Fruit fly (Drosophila melanogaster) whole organism, embryonic: Measurements from ENCODE around the gene mei-218.

Source experiments
- Antp ChIP-seq: fragments of 200-800 bp; sonication (Bioruptor generic); optimal IDR thresholded peaks from 3 replicates; lab custom pipeline; 2016; ENCODE audit warnings: missing biosample characterization, missing genetic modification characterization
- CG14710 ChIP-seq: fragments of 200-800 bp; sonication (Bioruptor generic); optimal IDR thresholded peaks from 3 replicates; lab custom pipeline; 2019; ENCODE audit warnings: missing biosample characterization, mild to moderate bottlenecking, missing genetic modification characterization, moderate library complexity
- CG1529 ChIP-seq: fragments of 200-800 bp; sonication (Bioruptor generic); optimal IDR thresholded peaks from 3 replicates; lab custom pipeline; 2018; ENCODE audit warnings: missing biosample characterization, missing genetic modification characterization
- CG16813 ChIP-seq: fragments of 200-800 bp; sonication (Bioruptor generic); IDR thresholded peaks from 3 replicates; pipeline ENCODE4 v1.3.6; 2022; ENCODE audit warnings: missing biosample characterization, missing genetic modification characterization; ENCODE audit not compliant: partially characterized antibody
- CG18476 ChIP-seq: fragments of 200-800 bp; sonication (Bioruptor generic); optimal IDR thresholded peaks from 2 replicates; lab custom pipeline; 2016; ENCODE audit warnings: missing biosample characterization, mild to moderate bottlenecking, missing genetic modification characterization
- CG18764 ChIP-seq: fragments of 200-800 bp; sonication (Bioruptor generic); optimal IDR thresholded peaks from 3 replicates; lab custom pipeline; 2016; ENCODE audit warnings: missing biosample characterization, missing genetic modification characterization
- CG2116 ChIP-seq: fragments of 200-800 bp; sonication (Bioruptor generic); optimal IDR thresholded peaks from 3 replicates; lab custom pipeline; 2018; ENCODE audit warnings: missing biosample characterization, mild to moderate bottlenecking, missing genetic modification characterization
- CG2120 ChIP-seq: fragments of 200-800 bp; sonication (Bioruptor generic); optimal IDR thresholded peaks from 3 replicates; lab custom pipeline; 2016; ENCODE audit warnings: missing biosample characterization, missing genetic modification characterization
- CG30431 ChIP-seq: fragments of 200-800 bp; sonication (Bioruptor generic); optimal IDR thresholded peaks from 2 replicates; lab custom pipeline; 2017; ENCODE audit warnings: missing biosample characterization, missing genetic modification characterization
- CG3065 ChIP-seq: fragments of 200-800 bp; sonication (Bioruptor generic); optimal IDR thresholded peaks from 2 replicates; lab custom pipeline; 2016; ENCODE audit warnings: missing biosample characterization, missing genetic modification characterization
- CG3281 ChIP-seq: fragments of 200-800 bp; sonication (Bioruptor generic); optimal IDR thresholded peaks from 3 replicates; lab custom pipeline; 2017; ENCODE audit warnings: missing biosample characterization, mild to moderate bottlenecking, missing genetic modification characterization
- CG4282 ChIP-seq: fragments of 200-800 bp; sonication (Bioruptor generic); optimal IDR thresholded peaks from 2 replicates; lab custom pipeline; 2016; ENCODE audit warnings: missing biosample characterization, missing genetic modification characterization
- CG4360 ChIP-seq: fragments of 200-800 bp; sonication (Bioruptor generic); IDR thresholded peaks from 2 replicates; pipeline ENCODE4 v1.3.6; 2022; ENCODE audit warnings: missing biosample characterization, missing genetic modification characterization
- CG9932 ChIP-seq: fragments of 200-800 bp; sonication (Bioruptor generic); IDR thresholded peaks from 2 replicates; pipeline ENCODE4 v1.3.6; 2022; ENCODE audit warnings: missing biosample characterization, missing genetic modification characterization
- Eip74EF ChIP-seq, 2 experiments: fragments of 200-800 bp in 1 of 2; fragments of >200 bp in 1 of 2; sonication (Bioruptor generic) in 1 of 2; optimal IDR thresholded peaks; 2 replicates each; lab custom pipeline; 2017 to 2019; ENCODE audit warnings: missing biosample characterization in 2 of 2, missing genetic modification characterization in 2 of 2, mild to moderate bottlenecking in 1 of 2, moderate library complexity in 1 of 2
- Hr39 ChIP-seq: fragments of >200 bp; optimal IDR thresholded peaks from 2 replicates; lab custom pipeline; 2017
- NK7.1 ChIP-seq: fragments of 200-800 bp; sonication (Bioruptor generic); optimal IDR thresholded peaks from 3 replicates; lab custom pipeline; 2016; ENCODE audit warnings: missing biosample characterization, missing genetic modification characterization
- Ptx1 ChIP-seq: fragments of 200-800 bp; sonication (Bioruptor generic); IDR thresholded peaks from 2 replicates; pipeline ENCODE4 v1.3.6; 2022; ENCODE audit warnings: missing biosample characterization, missing genetic modification characterization
- Sox102F ChIP-seq: fragments of 200-800 bp; sonication (Bioruptor generic); optimal IDR thresholded peaks from 2 replicates; lab custom pipeline; 2018; ENCODE audit warnings: missing biosample characterization, mild to moderate bottlenecking, missing genetic modification characterization, moderate library complexity
- ab ChIP-seq: fragments of 200-800 bp; sonication (Bioruptor generic); optimal IDR thresholded peaks from 2 replicates; lab custom pipeline; 2016; ENCODE audit warnings: missing biosample characterization, missing genetic modification characterization
- ara ChIP-seq: fragments of 200-800 bp; sonication (Bioruptor generic); IDR thresholded peaks from 2 replicates; pipeline ENCODE4 v1.3.6; 2022; ENCODE audit warnings: missing biosample characterization, missing genetic modification characterization
- ato ChIP-seq: fragments of 200-800 bp; sonication (Bioruptor generic); IDR thresholded peaks from 2 replicates; pipeline ENCODE4 v1.3.6; 2022; ENCODE audit warnings: missing biosample characterization, missing genetic modification characterization; ENCODE audit not compliant: partially characterized antibody
- br ChIP-seq: fragments of >200 bp; optimal IDR thresholded peaks from 2 replicates; lab custom pipeline; 2017
- cad ChIP-seq: fragments of >200 bp; optimal IDR thresholded peaks from 2 replicates; lab custom pipeline; 2017; ENCODE audit warnings: missing biosample characterization, missing genetic modification characterization
- cato ChIP-seq: fragments of 200-800 bp; sonication (Bioruptor generic); optimal IDR thresholded peaks from 2 replicates; lab custom pipeline; 2016; ENCODE audit warnings: missing biosample characterization, missing genetic modification characterization, borderline replicate concordance
- dmrt11E ChIP-seq: fragments of 200-800 bp; sonication (Bioruptor generic); optimal IDR thresholded peaks from 3 replicates; lab custom pipeline; 2018; ENCODE audit warnings: missing biosample characterization, mild to moderate bottlenecking, missing genetic modification characterization, moderate library complexity
- ems ChIP-seq: fragments of 200-800 bp; sonication (Bioruptor generic); optimal IDR thresholded peaks from 3 replicates; lab custom pipeline; 2016; ENCODE audit warnings: missing biosample characterization, missing genetic modification characterization
- eve ChIP-seq, 2 experiments: fragments of >200 bp; optimal IDR thresholded peaks; 2 replicates each; lab custom pipeline; 2017; ENCODE audit warnings: missing biosample characterization in 2 of 2, missing genetic modification characterization in 2 of 2
- ewg ChIP-seq: fragments of 200-800 bp; sonication (Bioruptor generic); optimal IDR thresholded peaks from 3 replicates; lab custom pipeline; 2017; ENCODE audit warnings: mild to moderate bottlenecking, missing biosample characterization, missing genetic modification reagents, missing genetic modification characterization
- fd3F ChIP-seq: fragments of 200-800 bp; sonication (Bioruptor generic); optimal IDR thresholded peaks from 2 replicates; lab custom pipeline; 2018; ENCODE audit warnings: missing biosample characterization, mild to moderate bottlenecking, missing genetic modification characterization, moderate library complexity
- fu2 ChIP-seq: fragments of 200-800 bp; sonication (Bioruptor generic); optimal IDR thresholded peaks from 2 replicates; lab custom pipeline; 2016; ENCODE audit warnings: missing biosample characterization, missing genetic modification characterization
- grau ChIP-seq: fragments of 200-800 bp; optimal IDR thresholded peaks from 3 replicates; lab custom pipeline; 2019; ENCODE audit warnings: missing biosample characterization, mild to moderate bottlenecking, missing genetic modification characterization, moderate library complexity
- ind ChIP-seq: fragments of 200-800 bp; sonication (Bioruptor generic); optimal IDR thresholded peaks from 3 replicates; lab custom pipeline; 2016; ENCODE audit warnings: missing biosample characterization, missing genetic modification characterization
- insv ChIP-seq, 2 experiments: fragments of 200-800 bp; sonication (Bioruptor generic); optimal IDR thresholded peaks; 3 replicates each; lab custom pipeline; 2016 to 2018; ENCODE audit warnings: missing biosample characterization in 2 of 2, missing genetic modification characterization in 2 of 2
- jumu ChIP-seq: fragments of 200-800 bp; sonication (Bioruptor generic); optimal IDR thresholded peaks from 3 replicates; lab custom pipeline; 2016; ENCODE audit warnings: missing biosample characterization, missing genetic modification characterization
- klu ChIP-seq: fragments of 200-800 bp; sonication (Bioruptor generic); IDR thresholded peaks from 2 replicates; pipeline ENCODE4 v1.3.6; 2022; ENCODE audit warnings: missing biosample characterization, missing genetic modification characterization
- lab ChIP-seq: fragments of 200-800 bp; sonication (Bioruptor generic); optimal IDR thresholded peaks from 3 replicates; lab custom pipeline; 2017; ENCODE audit warnings: missing biosample characterization, missing genetic modification characterization, mild to moderate bottlenecking, moderate library complexity, missing genetic modification reagents
- lola ChIP-seq, 3 experiments: fragments of >200 bp in 2 of 3; fragments of 200-800 bp in 1 of 3; sonication (Bioruptor generic) in 1 of 3; optimal IDR thresholded peaks; 2 replicates each; lab custom pipeline; 2017 to 2019; ENCODE audit warnings: missing biosample characterization in 3 of 3, missing genetic modification characterization in 3 of 3, mild to moderate bottlenecking in 1 of 3, moderate library complexity in 1 of 3
- mam ChIP-seq: fragments of 200-800 bp; sonication (Bioruptor generic); optimal IDR thresholded peaks from 3 replicates; lab custom pipeline; 2016; ENCODE audit warnings: missing biosample characterization, missing genetic modification characterization
- pho ChIP-seq: fragments of 200-800 bp; sonication (Bioruptor generic); optimal IDR thresholded peaks from 2 replicates; lab custom pipeline; 2016; ENCODE audit warnings: missing biosample characterization, missing genetic modification characterization
- phol ChIP-seq: fragments of 200-800 bp; sonication (Bioruptor generic); optimal IDR thresholded peaks from 3 replicates; lab custom pipeline; 2018; ENCODE audit warnings: missing biosample characterization, mild to moderate bottlenecking, missing genetic modification characterization, moderate library complexity
- prd ChIP-seq, 3 experiments: fragments of >200 bp in 2 of 3; fragments of 200-800 bp in 1 of 3; sonication (Bioruptor generic) in 1 of 3; optimal IDR thresholded peaks in 2 of 3; IDR thresholded peaks in 1 of 3; 2 replicates in 2 of 3; 3 replicates in 1 of 3; pipeline versions ENCODE4 v1.3.6 to Lab custom; 2017 to 2022; ENCODE audit warnings: missing biosample characterization in 1 of 3, missing genetic modification characterization in 1 of 3
- pum ChIP-seq: fragments of 200-800 bp; sonication (Bioruptor generic); optimal IDR thresholded peaks from 2 replicates; lab custom pipeline; 2016; ENCODE audit warnings: missing biosample characterization, missing genetic modification characterization
- row ChIP-seq: fragments of 200-800 bp; sonication (Bioruptor generic); IDR thresholded peaks from 3 replicates; pipeline ENCODE4 v1.3.6; 2022; ENCODE audit warnings: missing biosample characterization, missing genetic modification characterization
- slbo ChIP-seq: fragments of 200-800 bp; sonication (Bioruptor generic); IDR thresholded peaks from 2 replicates; pipeline ENCODE4 v1.3.6; 2022; ENCODE audit warnings: missing biosample characterization, missing genetic modification characterization
- slou ChIP-seq: fragments of 200-800 bp; sonication (Bioruptor generic); optimal IDR thresholded peaks from 3 replicates; lab custom pipeline; 2016; ENCODE audit warnings: missing biosample characterization, missing genetic modification characterization
- tll ChIP-seq, 2 experiments: fragments of 200-800 bp in 1 of 2; fragments of >200 bp in 1 of 2; sonication (Bioruptor generic) in 1 of 2; optimal IDR thresholded peaks; 2 replicates each; lab custom pipeline; 2017 to 2019; ENCODE audit warnings: missing biosample characterization in 2 of 2, missing genetic modification characterization in 2 of 2, mild to moderate bottlenecking in 1 of 2, moderate library complexity in 1 of 2
- zen ChIP-seq: fragments of 200-800 bp; sonication (Bioruptor generic); optimal IDR thresholded peaks from 3 replicates; lab custom pipeline; 2018; ENCODE audit warnings: missing biosample characterization, mild to moderate bottlenecking, missing genetic modification characterization, moderate library complexity
- zen2 ChIP-seq: fragments of 200-800 bp; sonication (Bioruptor generic); IDR thresholded peaks from 3 replicates; pipeline ENCODE4 v1.3.6; 2022; ENCODE audit warnings: missing biosample characterization, missing genetic modification characterization; ENCODE audit not compliant: partially characterized antibody

Gene mei-218

dm6 chrX:17177606-17178005, 34.8 kb upstream of the mei-218 start:
- peak; percentile 54 for TF ChIP-seq CG4360 (GFP tag; lab: Robert Waterston, UW)
- TF ChIP-seq zen (tag; lab: Kevin White, UChicago), result peak; percentile 87
- TF ChIP-seq CG2120, result no peak

- TF ChIP-seq ewg (GFP tag; lab: Kevin White, UChicago), result no peak
- TF ChIP-seq CG1529 (GFP tag; lab: Kevin White, UChicago), result no peak
- TF ChIP-seq ind (GFP tag; lab: Kevin White, UChicago), result peak; percentile 54
- peak; percentile 46 for TF ChIP-seq Antp (GFP tag; lab: Kevin White, UChicago)
- peak; percentile 40; the same call in 1 of the 2 replicates for TF ChIP-seq klu (GFP tag; lab: Robert Waterston, UW)
- no peak for TF ChIP-seq ems
- TF ChIP-seq Hr39 (lab: Kevin White, UChicago), result no peak
- peak; percentile 74 for TF ChIP-seq slbo (GFP tag; lab: Robert Waterston, UW)
- TF ChIP-seq phol, result peak; percentile 35
- peak; percentile 62 for TF ChIP-seq CG9932
- peak; percentile 46 for TF ChIP-seq pum (GFP tag; lab: Kevin White, UChicago)
- no peak for TF ChIP-seq NK7.1
- no peak for TF ChIP-seq cad
- TF ChIP-seq Eip74EF (GFP tag; optimal IDR thresholded peaks at IDR 0.05; lab: Kevin White, UChicago), result no peak
- no peak for TF ChIP-seq lola (GFP tag; optimal IDR thresholded peaks at IDR 0.05; lab: Kevin White, UChicago)
- TF ChIP-seq CG3281 (GFP tag; lab: Kevin White, UChicago), result peak; percentile 27
- TF ChIP-seq CG14710 (tag; lab: Kevin White, UChicago), result no peak
- TF ChIP-seq eve (GFP tag; optimal IDR thresholded peaks at IDR 0.05; lab: Kevin White, UChicago), result peak in 1 of 2 experiments; percentile 47
- TF ChIP-seq CG16813 (GFP tag; lab: Robert Waterston, UW), result no peak
- 0 out of 2 replicates have a peak, but pooled peaks have one; percentile 35 for TF ChIP-seq ara (GFP tag; lab: Robert Waterston, UW)
- peak; percentile 10 for TF ChIP-seq fd3F (GFP tag; lab: Kevin White, UChicago)
- TF ChIP-seq zen2 (GFP tag; lab: Robert Waterston, UW), result no peak
- TF ChIP-seq fu2 (GFP tag; lab: Kevin White, UChicago), result peak; percentile 2
- no peak for TF ChIP-seq CG3065 (GFP tag; lab: Kevin White, UChicago)
- TF ChIP-seq pho (GFP tag; lab: Kevin White, UChicago), result no peak
- peak; percentile 4 for TF ChIP-seq jumu (GFP tag; lab: Kevin White, UChicago)
- no peak for TF ChIP-seq tll (GFP tag; optimal IDR thresholded peaks at IDR 0.05; lab: Kevin White, UChicago)
- no peak for TF ChIP-seq CG30431 (GFP tag; lab: Kevin White, UChicago)
- TF ChIP-seq row (GFP tag; lab: Robert Waterston, UW), result peak; percentile 77
- TF ChIP-seq ab (GFP tag; lab: Kevin White, UChicago), result no peak
- TF ChIP-seq CG4282, result no peak
- no peak for TF ChIP-seq insv (GFP tag; optimal IDR thresholded peaks at IDR 0.05; lab: Kevin White, UChicago)
- peak; percentile 66 for TF ChIP-seq Sox102F (GFP tag; lab: Kevin White, UChicago)
- TF ChIP-seq grau (tag; lab: Kevin White, UChicago), result peak; percentile 35
- no peak for TF ChIP-seq CG18476
- peak; percentile 75 for TF ChIP-seq Ptx1 (GFP tag; lab: Robert Waterston, UW)
- no peak for TF ChIP-seq prd (optimal IDR thresholded peaks at IDR 0.05; lab: Kevin White, UChicago)
- TF ChIP-seq prd (GFP tag; IDR thresholded peaks at IDR 0.05; lab: Robert Waterston, UW), result peak; percentile 52; the same call in 2 of the 3 replicates
- no peak for TF ChIP-seq cato (GFP tag; lab: Kevin White, UChicago)
- TF ChIP-seq CG18764, result peak; percentile 7
- no peak for TF ChIP-seq CG2116
- TF ChIP-seq lab (GFP tag; lab: Kevin White, UChicago), result peak; percentile 73
- no peak for TF ChIP-seq dmrt11E
- no peak for TF ChIP-seq slou (GFP tag; lab: Kevin White, UChicago)
- TF ChIP-seq mam (GFP tag; lab: Kevin White, UChicago), result peak; percentile 49
- TF ChIP-seq br, result no peak
- TF ChIP-seq ato (GFP tag; lab: Robert Waterston, UW), result no peak
Observed at dm6 chrX:17176542-17176941, 33.8 kb upstream of the mei-218 start.
